Worm (Caenorhabditis elegans) whole organism, L4 larva: ENCODE results near the gene cht-4.

Experiments
- D1046.2 ChIP-seq: fragments of 200-800 bp; sonication (Bioruptor generic); IDR thresholded peaks from 2 replicates; pipeline ENCODE4 v1.3.6; 2022; ENCODE audit warnings: missing genetic modification characterization, missing compliant biosample characterization
- F26F4.8 ChIP-seq: fragments of 200-800 bp; sonication (Bioruptor generic); conservative IDR thresholded peaks from 2 replicates; pipeline ENCODE4 v1.3.6; 2022; ENCODE audit warnings: missing genetic modification characterization, missing compliant biosample characterization
- F44E2.7 ChIP-seq: fragments of 200-800 bp; sonication (Bioruptor generic); IDR thresholded peaks from 2 replicates; pipeline ENCODE4 v2.1.2; 2022; ENCODE audit warnings: missing genetic modification characterization, missing compliant biosample characterization
- ZK337.2 ChIP-seq: fragments of 200-800 bp; sonication (Bioruptor generic); IDR thresholded peaks from 2 replicates; pipeline ENCODE4 v1.3.6; 2022; ENCODE audit warnings: missing genetic modification reagents, missing genetic modification characterization, missing compliant biosample characterization
- aha-1 ChIP-seq: fragments of 150-350 bp; peaks from one replicate; lab custom pipeline; 2014; ENCODE audit warnings: missing biosample characterization, missing genetic modification characterization
- ama-1 ChIP-seq: fragments of 150-350 bp; optimal IDR thresholded peaks from 2 replicates; lab custom pipeline; 2014; ENCODE audit warnings: inconsistent platforms, mixed read lengths
- ceh-28 ChIP-seq: fragments of 150-350 bp; optimal IDR thresholded peaks from 2 replicates; lab custom pipeline; 2014; ENCODE audit warnings: missing biosample characterization, missing genetic modification reagents, missing genetic modification characterization
- cey-2 ChIP-seq: sonication (generic microtip); optimal IDR thresholded peaks from 3 replicates; lab custom pipeline; 2017; ENCODE audit warnings: missing genetic modification characterization, mild to moderate bottlenecking, missing compliant biosample characterization, antibody characterized with exemption, borderline replicate concordance; ENCODE audit not compliant: insufficient read depth
- daf-12 ChIP-seq: fragments of 150-350 bp; optimal IDR thresholded peaks from 2 replicates; lab custom pipeline; 2014; ENCODE audit warnings: missing biosample characterization, missing genetic modification reagents, missing genetic modification characterization
- daf-19 ChIP-seq: fragments of 200-800 bp; sonication (Bioruptor generic); conservative IDR thresholded peaks from 2 replicates; pipeline ENCODE4 v1.3.6; 2022; ENCODE audit warnings: missing genetic modification characterization, missing compliant biosample characterization
- egl-27 ChIP-seq: sonication (generic microtip); optimal IDR thresholded peaks from 3 replicates; lab custom pipeline; 2017; ENCODE audit warnings: missing biosample characterization, missing genetic modification reagents, missing genetic modification characterization
- egl-43 ChIP-seq: fragments of 200-800 bp; sonication (Bioruptor generic); IDR thresholded peaks from 2 replicates; pipeline ENCODE4 v1.3.6; 2022; ENCODE audit warnings: missing genetic modification reagents, missing genetic modification characterization, missing compliant biosample characterization
- fkh-10 ChIP-seq: fragments of 150-350 bp; optimal IDR thresholded peaks from 2 replicates; lab custom pipeline; 2014; ENCODE audit warnings: missing biosample characterization, missing genetic modification reagents, missing genetic modification characterization
- lin-29 ChIP-seq: fragments of 200-800 bp; sonication (Bioruptor generic); IDR thresholded peaks from 2 replicates; pipeline ENCODE4 v1.3.6; 2022; ENCODE audit warnings: missing genetic modification reagents, missing genetic modification characterization, missing compliant biosample characterization
- madf-5 ChIP-seq, 2 experiments: fragments of 200-800 bp; sonication (Bioruptor generic); IDR thresholded peaks; 2 replicates each; pipeline ENCODE4 v1.3.6; 2022; ENCODE audit warnings: missing compliant biosample characterization in 2 of 2, missing genetic modification characterization in 2 of 2
- mep-1 ChIP-seq: fragments of 150-350 bp; sonication (generic microtip); optimal IDR thresholded peaks from 3 replicates; lab custom pipeline; 2014; ENCODE audit warnings: missing biosample characterization, missing genetic modification characterization
- mxl-2 ChIP-seq: fragments of 200-800 bp; sonication (Bioruptor generic); conservative IDR thresholded peaks from 2 replicates; pipeline ENCODE4 v1.3.6; 2022; ENCODE audit warnings: missing genetic modification reagents, missing genetic modification characterization, missing compliant biosample characterization
- nhr-102 ChIP-seq: sonication (generic microtip); optimal IDR thresholded peaks from 2 replicates; lab custom pipeline; 2016; ENCODE audit warnings: mild to moderate bottlenecking, missing genetic modification characterization, moderate library complexity, missing compliant biosample characterization
- nhr-76 ChIP-seq: fragments of 150-350 bp; optimal IDR thresholded peaks from 2 replicates; lab custom pipeline; 2014; ENCODE audit warnings: missing biosample characterization, missing genetic modification characterization
- pha-4 ChIP-seq, 2 experiments: fragments of 150-350 bp in 1 of 2; fragments of 200-800 bp in 1 of 2; sonication (Bioruptor generic) in 1 of 2; IDR thresholded peaks in 1 of 2; optimal IDR thresholded peaks in 1 of 2; 2 replicates each; pipeline versions ENCODE4 v1.3.6 to Lab custom; 2014 to 2022; ENCODE audit warnings: missing genetic modification characterization in 2 of 2, missing genetic modification reagents in 2 of 2, missing biosample characterization in 1 of 2, missing compliant biosample characterization in 1 of 2
- saeg-2 ChIP-seq: fragments of 200-800 bp; sonication (Bioruptor generic); IDR thresholded peaks from 2 replicates; pipeline ENCODE4 v1.3.6; 2022; ENCODE audit warnings: missing genetic modification reagents, missing genetic modification characterization, missing compliant biosample characterization
- set-16 ChIP-seq: fragments of 200-800 bp; sonication (Bioruptor generic); IDR thresholded peaks from 2 replicates; pipeline ENCODE4 v1.3.6; 2022; ENCODE audit warnings: missing genetic modification reagents, missing genetic modification characterization, missing compliant biosample characterization
- spr-3 ChIP-seq: fragments of 200-800 bp; sonication (Bioruptor generic); optimal IDR thresholded peaks from 2 replicates; lab custom pipeline; 2018; ENCODE audit warnings: mild to moderate bottlenecking, missing genetic modification characterization, missing compliant biosample characterization
- unc-39 ChIP-seq: sonication (generic microtip); optimal IDR thresholded peaks from 2 replicates; lab custom pipeline; 2017; ENCODE audit warnings: missing biosample characterization, missing genetic modification characterization
- unc-62 ChIP-seq, 3 experiments: fragments of 150-350 bp in 1 of 3; sonication (generic microtip); optimal IDR thresholded peaks in 2 of 3; peaks in 1 of 3; 1 replicate in 1 of 3; 2 replicates in 2 of 3; lab custom pipeline; 2014 to 2017; ENCODE audit warnings: missing biosample characterization in 3 of 3, missing genetic modification characterization in 3 of 3, missing genetic modification reagents in 3 of 3, missing genotype in 1 of 3
- vab-7 ChIP-seq: fragments of 200-800 bp; sonication (Bioruptor generic); IDR thresholded peaks from 2 replicates; pipeline ENCODE4 v1.3.6; 2022; ENCODE audit warnings: missing genetic modification reagents, missing genetic modification characterization, missing compliant biosample characterization
- zag-1 ChIP-seq: fragments of 150-350 bp; optimal IDR thresholded peaks from 2 replicates; lab custom pipeline; 2014; ENCODE audit warnings: missing biosample characterization, missing genetic modification characterization
- zfp-2 ChIP-seq: sonication (generic microtip); optimal IDR thresholded peaks from 2 replicates; lab custom pipeline; 2016; ENCODE audit warnings: mild to moderate bottlenecking, missing genetic modification characterization, missing compliant biosample characterization
- zip-2 ChIP-seq: fragments of 150-350 bp; optimal IDR thresholded peaks from 2 replicates; lab custom pipeline; 2014; ENCODE audit warnings: missing biosample characterization, missing genetic modification characterization
- ztf-7 ChIP-seq: fragments of 150-350 bp; optimal IDR thresholded peaks from 2 replicates; lab custom pipeline; 2014; ENCODE audit warnings: missing biosample characterization, missing genetic modification characterization

cht-4 gene

ce11 chrIII:1673320-1673719, 16.0 kb upstream of the cht-4 start:
- no peak for TF ChIP-seq mep-1 (tag; lab: Kevin White, UChicago)
- peak; percentile 18 for TF ChIP-seq aha-1

ce11 chrIII:1668519-1668918, 11.2 kb upstream of the cht-4 start, which contains the start of gene glb-30:
Gene glb-30 (minus strand): TSS chrIII:1668619.
- TF ChIP-seq aha-1 (no peak), egl-27 (no peak)
- TF ChIP-seq, all 104 proteins: peak for 0

DNA sequence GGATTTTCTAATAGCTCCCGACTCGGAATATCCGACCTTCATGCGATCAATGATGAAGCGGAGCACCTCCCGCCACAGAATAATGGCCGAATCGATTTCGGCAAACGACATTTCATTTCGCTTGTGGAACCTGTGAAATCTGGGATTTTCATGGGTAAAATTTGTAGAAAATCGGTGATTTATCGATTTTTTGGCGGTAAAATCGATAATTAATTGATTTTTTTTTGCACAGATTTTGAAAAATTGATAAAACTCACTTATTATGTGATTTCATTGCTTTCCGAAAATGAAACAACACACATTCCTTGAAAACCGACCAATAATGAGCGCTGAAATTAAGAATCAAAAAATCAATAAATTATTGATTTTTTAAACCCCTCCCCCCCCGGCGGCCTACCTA, 9.6 kb upstream of the cht-4 start:
- TF ChIP-seq ceh-28 (tag; lab: Kevin White, UChicago) (peak; percentile 81), fkh-10 (GFP tag; lab: Kevin White, UChicago) (no peak), madf-5 (GFP tag; IDR thresholded peaks at IDR 0.05; lab: Robert Waterston, UW) (0 out of 4 replicates have a peak, but pooled peaks of 1 of the 2 experiments have one; percentile 22), zfp-2 (tag; lab: Kevin White, UChicago) (no peak), vab-7 (GFP tag; lab: Robert Waterston, UW) (no peak), nhr-102 (tag; lab: Kevin White, UChicago) (no peak), saeg-2 (GFP tag; lab: Robert Waterston, UW) (no peak), daf-19 (GFP tag; lab: Robert Waterston, UW) (no peak)
- TF ChIP-seq, all 104 proteins: peak for 2

DNA sequence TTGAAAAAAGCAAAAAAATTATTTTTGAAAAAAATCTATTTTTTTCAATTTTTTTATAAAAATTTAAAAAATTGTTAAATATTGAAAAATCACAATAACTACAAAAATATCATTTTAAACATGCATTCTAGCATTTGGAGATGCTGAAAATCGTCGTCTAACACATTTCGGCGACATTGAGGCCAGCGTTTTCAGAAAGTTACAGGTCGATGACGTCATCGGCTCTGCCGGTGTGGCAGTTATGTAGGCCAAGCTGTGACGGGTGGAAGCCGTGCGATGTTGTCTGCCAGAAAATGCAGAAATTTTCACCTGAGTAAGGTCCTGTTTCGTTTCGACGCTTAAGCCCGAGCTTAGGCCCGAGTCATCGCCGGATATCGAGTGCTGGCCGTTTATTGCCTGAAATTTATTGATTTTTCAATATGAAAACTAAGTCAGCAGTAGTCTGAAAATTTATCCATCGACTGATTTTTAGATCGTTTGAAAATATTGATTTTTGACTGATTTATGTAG, 8.6 kb upstream of the cht-4 start, which contains the start of gene Y22D7AR.3:
Y22D7AR.3 (minus strand) TSS at position 51 of the 510 bp plus-strand sequence.
- TF ChIP-seq spr-3 (GFP tag; lab: Kevin White, UChicago) = no peak
- TF ChIP-seq set-16 (GFP tag; lab: Robert Waterston, UW) = no peak
- TF ChIP-seq ama-1 (lab: Kevin White, UChicago) = no peak
- no peak for TF ChIP-seq cey-2 (tag; lab: Kevin White, UChicago)
- TF ChIP-seq daf-12 (tag; lab: Kevin White, UChicago) = no peak
- TF ChIP-seq unc-62 (GFP tag; optimal IDR thresholded peaks at IDR 0.05 in 1 of 2; lab: Kevin White, UChicago) = peak in 1 of 2 experiments; percentile 95
- TF ChIP-seq unc-62 (tag; optimal IDR thresholded peaks at IDR 0.05; lab: Kevin White, UChicago) = no peak
- no peak for TF ChIP-seq mxl-2 (GFP tag; lab: Robert Waterston, UW)
- TF ChIP-seq egl-43 = 0 out of 2 replicates have a peak, but pooled peaks have one; percentile 9
- no peak for TF ChIP-seq pha-4 (GFP tag; IDR thresholded peaks at IDR 0.05; lab: Robert Waterston, UW)
- no peak for TF ChIP-seq pha-4 (tag; optimal IDR thresholded peaks at IDR 0.05; lab: Kevin White, UChicago)
- no peak for TF ChIP-seq D1046.2
- TF ChIP-seq ceh-28 (tag; lab: Kevin White, UChicago) = no peak
- no peak for TF ChIP-seq zag-1
- TF ChIP-seq F44E2.7 (GFP tag; lab: Robert Waterston, UW) = no peak
- no peak for TF ChIP-seq lin-29
- TF ChIP-seq ZK337.2 (GFP tag; lab: Robert Waterston, UW) = no peak
- no peak for TF ChIP-seq ztf-7

ce11 chrIII:1665373-1665772, 8.1 kb upstream of the cht-4 start:
- TF ChIP-seq nhr-102 (tag; lab: Kevin White, UChicago) (no peak), ceh-28 (tag; lab: Kevin White, UChicago) (peak; percentile 75)
- TF ChIP-seq, all 104 proteins: peak for 1

DNA sequence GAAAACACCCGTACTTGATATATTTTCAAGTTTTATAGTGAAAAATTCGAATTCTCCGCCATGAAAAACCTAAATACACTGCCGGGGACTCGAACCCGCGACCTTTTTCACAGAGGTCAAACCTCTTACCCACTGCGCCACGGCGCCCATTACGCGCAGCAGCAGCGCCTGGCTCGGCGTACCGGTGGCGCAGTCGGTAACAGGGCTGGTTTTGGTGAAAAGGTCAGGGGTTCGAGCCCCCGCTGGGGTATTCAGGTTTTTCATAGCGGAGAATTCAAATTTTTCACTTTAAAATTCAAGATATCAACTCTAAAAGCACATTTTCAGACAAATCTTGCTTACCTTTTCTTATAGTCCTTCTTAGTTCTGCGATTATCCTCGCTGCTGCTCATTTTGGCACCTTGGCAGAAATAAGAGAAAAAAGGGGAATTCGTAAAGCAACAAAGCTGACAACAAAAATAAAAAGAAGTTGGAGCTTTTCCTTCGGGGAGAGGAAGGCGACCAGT, 7.5 kb upstream of the cht-4 start, which contains the start of gene Y22D7AL.16:
Y22D7AL.16 (minus strand) TSS at position 456 of the 506 bp plus-strand sequence.
- TF ChIP-seq unc-39 (no peak), ztf-7 (no peak), egl-43 (0 out of 2 replicates have a peak, but pooled peaks have one; percentile 50), zip-2 (tag; lab: Kevin White, UChicago) (no peak), F26F4.8 (GFP tag; lab: Robert Waterston, UW) (no peak), nhr-76 (tag; lab: Kevin White, UChicago) (no peak), vab-7 (GFP tag; lab: Robert Waterston, UW) (peak; percentile 53; the same call in 1 of the 2 replicates), set-16 (GFP tag; lab: Robert Waterston, UW) (peak; percentile 86)
